Worm (Caenorhabditis elegans) whole organism, L1 larva: Measurements from ENCODE around the gene ZK792.1.

Source experiments
- blmp-1 ChIP-seq: fragments of 150-350 bp; optimal IDR thresholded peaks from 2 replicates; lab custom pipeline; 2014; ENCODE audit warnings: missing biosample characterization, missing genetic modification characterization
- egl-13 ChIP-seq: sonication (generic microtip); optimal IDR thresholded peaks from 2 replicates; lab custom pipeline; 2016; ENCODE audit warnings: missing genotype, missing genetic modification reagents, missing genetic modification characterization, missing compliant biosample characterization
- elt-2 ChIP-seq: sonication (generic microtip); optimal IDR thresholded peaks from 2 replicates; lab custom pipeline; 2016; ENCODE audit warnings: missing genetic modification characterization, mild to moderate bottlenecking, inconsistent platforms, missing compliant biosample characterization, missing genetic modification reagents
- fkh-10 ChIP-seq: sonication (generic microtip); optimal IDR thresholded peaks from 2 replicates; lab custom pipeline; 2017; ENCODE audit warnings: missing biosample characterization, missing genetic modification reagents, missing genetic modification characterization
- snpc-4 ChIP-seq: fragments of 150-350 bp; optimal IDR thresholded peaks from 2 replicates; lab custom pipeline; 2014; ENCODE audit warnings: missing biosample characterization, missing genetic modification characterization
- sox-4 ChIP-seq: sonication (generic microtip); optimal IDR thresholded peaks from 2 replicates; lab custom pipeline; 2016; ENCODE audit warnings: missing genetic modification characterization, missing compliant biosample characterization
- tbx-2 ChIP-seq: sonication (generic microtip); optimal IDR thresholded peaks from 2 replicates; lab custom pipeline; 2016; ENCODE audit warnings: missing genetic modification characterization, missing compliant biosample characterization
- unc-98 ChIP-seq: fragments of 200-800 bp; sonication (Bioruptor generic); IDR thresholded peaks from 2 replicates; pipeline ENCODE4 v1.3.6; 2022; ENCODE audit warnings: missing genetic modification characterization, missing compliant biosample characterization

DNA sequence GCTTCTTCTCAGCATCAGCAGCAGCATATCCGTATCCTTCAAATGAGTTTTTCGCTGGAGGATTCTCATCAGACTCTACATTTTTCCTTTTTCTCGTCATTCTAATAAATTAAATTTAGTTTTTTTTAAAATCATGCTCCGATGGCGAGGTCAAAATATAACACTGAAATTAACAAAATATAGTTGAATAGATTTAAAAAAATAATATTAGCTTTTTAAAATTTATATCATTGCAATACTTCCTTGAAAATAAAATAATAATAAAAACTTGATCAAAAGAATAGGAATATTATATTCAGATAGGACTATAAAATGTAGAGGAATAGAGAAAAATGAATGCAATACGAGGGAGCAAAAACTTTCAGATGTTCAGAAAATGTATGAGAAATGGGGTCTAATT lies 28.4 kb downstream of the ZK792.1 start, which contains the start of gene ZK792.5:
- TF ChIP-seq tbx-2 (no peak), egl-13 (tag; lab: Kevin White, UChicago) (no peak), unc-98 (GFP tag; lab: Robert Waterston, UW) (no peak), snpc-4 (no peak), sox-4 (tag; lab: Kevin White, UChicago) (no peak), fkh-10 (GFP tag; lab: Kevin White, UChicago) (no peak), blmp-1 (no peak), elt-2 (tag; lab: Kevin White, UChicago) (no peak)
